Worm (Caenorhabditis elegans) whole organism, L3 larva: ENCODE results near the gene T03G11.10.

Source experiments
- R02D3.7 ChIP-seq: fragments of 150-350 bp; optimal IDR thresholded peaks from 2 replicates; lab custom pipeline; 2014; ENCODE audit warnings: missing biosample characterization, missing genetic modification characterization
- aly-2 ChIP-seq: fragments of 150-350 bp; optimal IDR thresholded peaks from 2 replicates; lab custom pipeline; 2014; ENCODE audit warnings: missing biosample characterization, missing genetic modification characterization
- ama-1 ChIP-seq: fragments of 150-350 bp; optimal IDR thresholded peaks from 2 replicates; lab custom pipeline; 2018
- ceh-16 ChIP-seq: sonication (generic microtip); optimal IDR thresholded peaks from 2 replicates; lab custom pipeline; 2017; ENCODE audit warnings: missing biosample characterization, missing genetic modification characterization
- ceh-82 ChIP-seq: fragments of 150-350 bp; optimal IDR thresholded peaks from 2 replicates; lab custom pipeline; 2014; ENCODE audit warnings: missing biosample characterization, missing genetic modification characterization
- daf-12 ChIP-seq: fragments of 150-350 bp; optimal IDR thresholded peaks from 2 replicates; lab custom pipeline; 2014; ENCODE audit warnings: missing biosample characterization, missing genetic modification reagents, missing genetic modification characterization
- egl-27 ChIP-seq: sonication (generic microtip); optimal IDR thresholded peaks from 4 replicates; lab custom pipeline; 2017; ENCODE audit warnings: missing biosample characterization, missing genetic modification reagents, missing genetic modification characterization
- egl-5 ChIP-seq: fragments of 150-350 bp; optimal IDR thresholded peaks from 2 replicates; lab custom pipeline; 2017; ENCODE audit warnings: missing biosample characterization, missing genetic modification reagents, missing genetic modification characterization, inconsistent platforms
- elt-1 ChIP-seq: fragments of 150-350 bp; optimal IDR thresholded peaks from 2 replicates; lab custom pipeline; 2014; ENCODE audit warnings: missing biosample characterization, missing genetic modification characterization
- elt-2 ChIP-seq: sonication (generic microtip); optimal IDR thresholded peaks from 2 replicates; lab custom pipeline; 2016; ENCODE audit warnings: missing genetic modification reagents, mild to moderate bottlenecking, missing genetic modification characterization, missing compliant biosample characterization
- elt-3 ChIP-seq, 3 experiments: fragments of 150-350 bp in 1 of 3; sonication (generic microtip) in 2 of 3; optimal IDR thresholded peaks; 2 replicates in 2 of 3; 4 replicates in 1 of 3; lab custom pipeline; 2014 to 2017; ENCODE audit warnings: missing biosample characterization in 3 of 3, missing genetic modification characterization in 3 of 3
- eor-1 ChIP-seq, 2 experiments: fragments of 150-350 bp; optimal IDR thresholded peaks; 2 replicates each; lab custom pipeline; 2014 to 2018; ENCODE audit warnings: missing biosample characterization in 2 of 2, missing genetic modification characterization in 2 of 2
- fkh-10 ChIP-seq: sonication (generic microtip); optimal IDR thresholded peaks from 2 replicates; lab custom pipeline; 2017; ENCODE audit warnings: missing biosample characterization, missing genetic modification reagents, missing genetic modification characterization
- fkh-2 ChIP-seq: fragments of 150-350 bp; optimal IDR thresholded peaks from 2 replicates; lab custom pipeline; 2014; ENCODE audit warnings: missing biosample characterization, missing genetic modification reagents, missing genetic modification characterization
- hmg-11 ChIP-seq: sonication (generic microtip); optimal IDR thresholded peaks from 2 replicates; lab custom pipeline; 2016; ENCODE audit warnings: missing genetic modification characterization, missing compliant biosample characterization
- lin-39 ChIP-seq: fragments of 150-350 bp; optimal IDR thresholded peaks from 2 replicates; lab custom pipeline; 2018; ENCODE audit warnings: missing biosample characterization, missing genetic modification reagents, missing genetic modification characterization
- lsy-12 ChIP-seq: sonication (generic microtip); optimal IDR thresholded peaks from 2 replicates; lab custom pipeline; 2016; ENCODE audit warnings: mild to moderate bottlenecking, missing genetic modification characterization, missing compliant biosample characterization
- mdl-1 ChIP-seq: fragments of 150-350 bp; optimal IDR thresholded peaks from 2 replicates; lab custom pipeline; 2014; ENCODE audit warnings: missing biosample characterization, missing genetic modification characterization
- nhr-11 ChIP-seq: fragments of 150-350 bp; optimal IDR thresholded peaks from 2 replicates; lab custom pipeline; 2014; ENCODE audit warnings: missing biosample characterization, missing genetic modification characterization
- nhr-12 ChIP-seq: fragments of 150-350 bp; optimal IDR thresholded peaks from 2 replicates; lab custom pipeline; 2014; ENCODE audit warnings: missing biosample characterization, missing genetic modification characterization
- nhr-23 ChIP-seq: fragments of 150-350 bp; optimal IDR thresholded peaks from 2 replicates; lab custom pipeline; 2014; ENCODE audit warnings: missing biosample characterization, missing genetic modification reagents, missing genetic modification characterization
- nhr-237 ChIP-seq: fragments of 150-350 bp; optimal IDR thresholded peaks from 2 replicates; lab custom pipeline; 2014; ENCODE audit warnings: missing biosample characterization, missing genetic modification characterization
- nhr-25 ChIP-seq: sonication (generic microtip); optimal IDR thresholded peaks from 2 replicates; lab custom pipeline; 2017; ENCODE audit warnings: missing biosample characterization, missing genetic modification characterization
- nhr-28 ChIP-seq: fragments of 150-350 bp; optimal IDR thresholded peaks from 2 replicates; lab custom pipeline; 2014; ENCODE audit warnings: missing biosample characterization, missing genetic modification characterization
- nhr-67 ChIP-seq: fragments of 150-350 bp; optimal IDR thresholded peaks from 2 replicates; lab custom pipeline; 2014; ENCODE audit warnings: missing biosample characterization, missing genetic modification characterization
- nhr-76 ChIP-seq: fragments of 150-350 bp; sonication (generic microtip); optimal IDR thresholded peaks from 5 replicates; lab custom pipeline; 2014; ENCODE audit warnings: missing biosample characterization, missing genetic modification characterization
- nhr-77 ChIP-seq: fragments of 150-350 bp; optimal IDR thresholded peaks from 2 replicates; lab custom pipeline; 2014; ENCODE audit warnings: missing biosample characterization, missing genetic modification characterization
- pha-4 ChIP-seq: fragments of 150-350 bp; optimal IDR thresholded peaks from 2 replicates; lab custom pipeline; 2014; ENCODE audit warnings: missing biosample characterization, missing genetic modification reagents, missing genetic modification characterization
- pqm-1 ChIP-seq: fragments of 150-350 bp; optimal IDR thresholded peaks from 2 replicates; lab custom pipeline; 2017; ENCODE audit warnings: missing biosample characterization, missing genetic modification characterization, inconsistent platforms
- sea-2 ChIP-seq: fragments of 150-350 bp; sonication (generic microtip); optimal IDR thresholded peaks from 4 replicates; lab custom pipeline; 2014; ENCODE audit warnings: missing biosample characterization, missing genetic modification reagents, missing genetic modification characterization
- skn-1 ChIP-seq: fragments of 150-350 bp; optimal IDR thresholded peaks from 2 replicates; lab custom pipeline; 2014; ENCODE audit warnings: missing biosample characterization, missing genetic modification characterization
- unc-39 ChIP-seq: sonication (generic microtip); optimal IDR thresholded peaks from 4 replicates; lab custom pipeline; 2017; ENCODE audit warnings: missing biosample characterization, missing genetic modification characterization
- zag-1 ChIP-seq: fragments of 150-350 bp; optimal IDR thresholded peaks from 2 replicates; lab custom pipeline; 2014; ENCODE audit warnings: missing biosample characterization, missing genetic modification characterization
- ztf-4 ChIP-seq: fragments of 150-350 bp; optimal IDR thresholded peaks from 2 replicates; lab custom pipeline; 2014; ENCODE audit warnings: missing biosample characterization, missing genetic modification characterization

Gene T03G11.10

ce11 chrX:5195462-5196160 is 24.6 kb upstream of the T03G11.10 start, which contains the start of gene pqn-62:
Gene pqn-62 (plus strand): TSS chrX:5196110.
- no peak for TF ChIP-seq unc-39 (tag; lab: Kevin White, UChicago)
- TF ChIP-seq fkh-2 = no peak
- no peak for TF ChIP-seq hmg-11
- no peak for TF ChIP-seq R02D3.7 (tag; lab: Kevin White, UChicago)
- no peak for TF ChIP-seq nhr-237
- no peak for TF ChIP-seq elt-2 (tag; lab: Kevin White, UChicago)

- TF ChIP-seq nhr-23 (tag; lab: Kevin White, UChicago) = no peak
- TF ChIP-seq nhr-77 (tag; lab: Kevin White, UChicago) = no peak
Measured at ce11 chrX:5193402-5193801, 22.4 kb upstream of the T03G11.10 start.

DNA sequence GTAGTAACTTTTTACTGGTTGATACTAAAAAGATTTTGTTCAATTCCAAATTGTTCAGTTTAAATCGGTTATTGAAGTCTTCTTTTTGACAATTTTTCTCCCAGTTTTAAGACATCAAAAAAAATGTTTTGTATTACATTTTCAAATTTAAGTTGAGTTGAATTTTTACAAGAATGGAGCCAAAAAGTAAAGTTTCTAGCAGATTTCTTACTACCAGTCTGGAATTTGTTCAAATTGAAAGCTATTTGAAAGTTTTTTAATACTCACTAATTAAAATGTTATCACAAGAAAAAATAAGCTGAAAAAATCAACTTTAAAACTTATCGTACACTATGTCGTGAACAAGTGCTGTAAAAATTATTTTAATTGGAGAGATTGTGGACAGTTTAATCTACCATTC is 19.1 kb upstream of the T03G11.10 start:
- TF ChIP-seq daf-12 (tag; lab: Kevin White, UChicago) (no peak), pha-4 (tag; lab: Kevin White, UChicago) (no peak)

- no peak for TF ChIP-seq nhr-67 (tag; lab: Kevin White, UChicago)
- peak; percentile 75 for TF ChIP-seq egl-5 (tag; lab: Kevin White, UChicago)
Measured at ce11 chrX:5188977-5189376, 18.0 kb upstream of the T03G11.10 start, which contains the start of gene zig-6. Gene zig-6 (minus strand): TSS chrX:5189077.

ce11 chrX:5183931-5184330 is 12.9 kb upstream of the T03G11.10 start, which contains the start of gene T03G11.9:
Gene T03G11.9 (plus strand): TSS chrX:5184231.
- TF ChIP-seq egl-5 (tag; lab: Kevin White, UChicago) (no peak), nhr-28 (tag; lab: Kevin White, UChicago) (no peak), nhr-25 (tag; lab: Kevin White, UChicago) (no peak), elt-3 (tag; optimal IDR thresholded peaks at IDR 0.05; lab: Kevin White, UChicago) (no peak), eor-1 (tag; optimal IDR thresholded peaks at IDR 0.05; lab: Kevin White, UChicago) (no peak)

DNA sequence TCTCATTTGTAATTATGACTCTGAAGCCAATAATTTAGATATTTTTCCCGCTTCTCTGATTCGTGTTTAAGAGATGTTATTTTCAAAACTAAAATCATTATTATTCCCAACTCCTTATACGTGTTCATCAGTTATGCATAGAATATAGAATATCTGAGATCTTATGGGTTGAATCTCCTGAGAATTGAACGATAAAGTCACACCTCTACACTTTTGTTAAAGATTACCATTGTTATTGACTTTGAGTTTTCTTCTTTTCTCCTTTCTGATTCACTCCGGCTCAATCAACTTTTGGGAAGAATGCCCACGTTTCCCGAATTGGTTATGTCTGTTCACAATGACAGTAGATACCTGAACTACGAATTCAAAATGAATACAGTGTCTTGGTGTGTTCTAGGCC is 8.9 kb upstream of the T03G11.10 start, which contains the start of gene sru-48:
Gene sru-48 (plus strand): TSS at position 301 of the 400 bp plus-strand sequence.
- TF ChIP-seq nhr-76 (tag; lab: Kevin White, UChicago) (no peak), ama-1 (lab: Kevin White, UChicago) (no peak), pha-4 (tag; lab: Kevin White, UChicago) (no peak), sea-2 (GFP tag; lab: Kevin White, UChicago) (no peak), elt-2 (tag; lab: Kevin White, UChicago) (no peak), pqm-1 (tag; lab: Kevin White, UChicago) (no peak), ztf-4 (tag; lab: Kevin White, UChicago) (no peak), egl-27 (tag; lab: Kevin White, UChicago) (no peak), nhr-11 (no peak), lsy-12 (tag; lab: Kevin White, UChicago) (no peak), mdl-1 (no peak), lin-39 (no peak)

ce11 chrX:5179050-5179449 is 8.1 kb upstream of the T03G11.10 start, which contains the start of gene metl-9:
Gene metl-9 (minus strand): TSS chrX:5179150.
- TF ChIP-seq ceh-16 = no peak
- TF ChIP-seq zag-1 = no peak
- TF ChIP-seq hmg-11 = no peak
- no peak for TF ChIP-seq ceh-82
- TF ChIP-seq, all 47 proteins: peak for 0

DNA sequence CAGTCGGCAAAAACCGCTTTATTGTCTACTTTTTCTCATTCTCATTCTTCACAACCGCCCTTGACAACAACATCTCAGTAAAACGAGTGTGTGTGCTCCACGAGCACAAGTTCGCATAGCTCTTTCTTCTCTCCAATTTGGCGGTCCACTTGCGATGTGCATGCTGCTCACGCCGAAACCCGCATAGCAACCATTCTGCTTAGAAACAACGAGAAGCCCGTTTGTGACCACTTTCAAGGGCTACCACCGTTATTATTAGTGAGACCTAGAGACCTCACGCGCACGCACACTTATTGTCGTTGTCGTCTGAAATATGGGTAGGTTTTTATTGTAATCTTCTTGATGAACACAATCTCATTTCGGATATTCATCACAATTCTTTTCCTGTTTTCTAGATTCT is 3.3 kb upstream of the T03G11.10 start, which contains the start of gene zchc-1A:
Gene zchc-1A (plus strand): TSS at position 114 of the 400 bp plus-strand sequence.
- no peak for TF ChIP-seq elt-1
- TF ChIP-seq nhr-12 = no peak
- no peak for TF ChIP-seq fkh-10
- TF ChIP-seq aly-2 = no peak
- TF ChIP-seq hmg-11 = no peak
- no peak for TF ChIP-seq skn-1 (tag; lab: Kevin White, UChicago)
